Fruit fly (Drosophila melanogaster) whole organism, embryonic: ENCODE data around the gene CG33631.

Experiments
- Blimp-1 ChIP-seq: fragments of 200-800 bp; sonication (Bioruptor generic); optimal IDR thresholded peaks from 3 replicates; lab custom pipeline; 2018; ENCODE audit warnings: missing biosample characterization, missing genetic modification characterization, mild to moderate bottlenecking, moderate library complexity, missing genetic modification reagents
- CG10274 ChIP-seq: fragments of 200-800 bp; sonication (Bioruptor generic); optimal IDR thresholded peaks from 3 replicates; lab custom pipeline; 2017; ENCODE audit warnings: missing biosample characterization, mild to moderate bottlenecking, missing genetic modification characterization
- CG10543 ChIP-seq: fragments of 200-800 bp; sonication (Bioruptor generic); optimal IDR thresholded peaks from 3 replicates; lab custom pipeline; 2017; ENCODE audit warnings: missing biosample characterization, mild to moderate bottlenecking, missing genetic modification characterization, moderate library complexity
- CG11560 ChIP-seq: fragments of 200-800 bp; sonication (Bioruptor generic); IDR thresholded peaks from 3 replicates; pipeline ENCODE4 v1.3.6; 2022; ENCODE audit warnings: missing biosample characterization, missing genetic modification characterization
- CG12299 ChIP-seq: fragments of 200-800 bp; sonication (Bioruptor generic); optimal IDR thresholded peaks from 2 replicates; lab custom pipeline; 2018; ENCODE audit warnings: missing biosample characterization, mild to moderate bottlenecking, missing genetic modification characterization
- CG12659 ChIP-seq: fragments of 200-800 bp; sonication (Bioruptor generic); optimal IDR thresholded peaks from 3 replicates; lab custom pipeline; 2017; ENCODE audit warnings: mild to moderate bottlenecking, missing biosample characterization, missing genetic modification reagents, missing genetic modification characterization
- CG12942 ChIP-seq: fragments of 200-800 bp; sonication (Bioruptor generic); optimal IDR thresholded peaks from 3 replicates; lab custom pipeline; 2016; ENCODE audit warnings: missing biosample characterization, missing genetic modification characterization
- CG13424 ChIP-seq: fragments of 200-800 bp; sonication (Bioruptor generic); optimal IDR thresholded peaks from 2 replicates; lab custom pipeline; 2019; ENCODE audit warnings: missing biosample characterization, mild to moderate bottlenecking, missing genetic modification characterization, moderate library complexity
- CG14441 ChIP-seq: fragments of 200-800 bp; sonication (Bioruptor generic); IDR thresholded peaks from 2 replicates; pipeline ENCODE4 v1.3.6; 2022; ENCODE audit warnings: missing biosample characterization, missing genetic modification characterization
- CG14965 ChIP-seq: fragments of 200-800 bp; sonication (Bioruptor generic); optimal IDR thresholded peaks from 2 replicates; lab custom pipeline; 2016; ENCODE audit warnings: missing biosample characterization, missing genetic modification characterization, borderline replicate concordance
- CG17361 ChIP-seq: fragments of 200-800 bp; sonication (Bioruptor generic); IDR thresholded peaks from 3 replicates; pipeline ENCODE4 v1.3.6; 2022; ENCODE audit warnings: missing biosample characterization, missing genetic modification characterization
- CG18764 ChIP-seq: fragments of 200-800 bp; sonication (Bioruptor generic); optimal IDR thresholded peaks from 3 replicates; lab custom pipeline; 2016; ENCODE audit warnings: missing biosample characterization, missing genetic modification characterization
- CG2202 ChIP-seq: fragments of 200-800 bp; sonication (Bioruptor generic); optimal IDR thresholded peaks from 2 replicates; lab custom pipeline; 2018; ENCODE audit warnings: missing biosample characterization, mild to moderate bottlenecking, missing genetic modification characterization
- CG2875 ChIP-seq: fragments of 200-800 bp; sonication (Bioruptor generic); optimal IDR thresholded peaks from 2 replicates; lab custom pipeline; 2017; ENCODE audit warnings: missing biosample characterization, mild to moderate bottlenecking, missing genetic modification characterization, missing genetic modification reagents
- CG3838 ChIP-seq: fragments of 200-800 bp; sonication (Bioruptor generic); optimal IDR thresholded peaks from 3 replicates; lab custom pipeline; 2016; ENCODE audit warnings: missing biosample characterization, missing genetic modification characterization
- CG4328 ChIP-seq: fragments of 200-800 bp; sonication (Bioruptor generic); optimal IDR thresholded peaks from 3 replicates; lab custom pipeline; 2017; ENCODE audit warnings: missing biosample characterization, missing genetic modification reagents, missing genetic modification characterization
- CG4854 ChIP-seq: fragments of 200-800 bp; sonication (Bioruptor generic); optimal IDR thresholded peaks from 2 replicates; lab custom pipeline; 2016; ENCODE audit warnings: missing biosample characterization, missing genetic modification characterization, inconsistent platforms
- CG7556 ChIP-seq: fragments of 200-800 bp; sonication (Bioruptor generic); optimal IDR thresholded peaks from 2 replicates; lab custom pipeline; 2017; ENCODE audit warnings: missing biosample characterization, mild to moderate bottlenecking, missing genetic modification characterization
- CG7963 ChIP-seq: fragments of 200-800 bp; sonication (Bioruptor generic); IDR thresholded peaks from 3 replicates; pipeline ENCODE4 v1.3.6; 2022; ENCODE audit warnings: missing biosample characterization, missing genetic modification characterization; ENCODE audit not compliant: partially characterized antibody
- CG8478 ChIP-seq: fragments of >200 bp; optimal IDR thresholded peaks from 2 replicates; lab custom pipeline; 2018
- CG9876 ChIP-seq: fragments of 200-800 bp; sonication (Bioruptor generic); optimal IDR thresholded peaks from 2 replicates; lab custom pipeline; 2016; ENCODE audit warnings: missing biosample characterization, missing genetic modification characterization
- D ChIP-seq, 2 experiments: fragments of 200-800 bp in 1 of 2; fragments of >200 bp in 1 of 2; sonication (Bioruptor generic) in 1 of 2; optimal IDR thresholded peaks; 2 replicates in 1 of 2; 3 replicates in 1 of 2; lab custom pipeline; 2017; ENCODE audit warnings: mild to moderate bottlenecking in 1 of 2, missing biosample characterization in 1 of 2, missing genetic modification characterization in 1 of 2, missing genetic modification reagents in 1 of 2
- Dll ChIP-seq: fragments of 200-800 bp; sonication (Bioruptor generic); IDR thresholded peaks from 4 replicates; pipeline ENCODE4 v1.3.6; 2022; ENCODE audit warnings: missing biosample characterization, missing genetic modification characterization; ENCODE audit not compliant: partially characterized antibody
- Eip74EF ChIP-seq, 2 experiments: fragments of 200-800 bp in 1 of 2; fragments of >200 bp in 1 of 2; sonication (Bioruptor generic) in 1 of 2; optimal IDR thresholded peaks; 2 replicates each; lab custom pipeline; 2017 to 2019; ENCODE audit warnings: missing biosample characterization in 2 of 2, missing genetic modification characterization in 2 of 2, mild to moderate bottlenecking in 1 of 2, moderate library complexity in 1 of 2
- Max ChIP-seq: fragments of 200-800 bp; sonication (Bioruptor generic); optimal IDR thresholded peaks from 2 replicates; lab custom pipeline; 2016; ENCODE audit warnings: missing biosample characterization, mild to moderate bottlenecking, missing genetic modification characterization
- Ravus ChIP-seq: fragments of 200-800 bp; sonication (Bioruptor generic); IDR thresholded peaks from 2 replicates; pipeline ENCODE4 v1.3.6; 2022; ENCODE audit warnings: missing biosample characterization, missing genetic modification characterization
- Scr ChIP-seq: fragments of 200-800 bp; sonication (Bioruptor generic); IDR thresholded peaks from 2 replicates; pipeline ENCODE4 v1.3.6; 2022; ENCODE audit warnings: missing biosample characterization, missing genetic modification characterization; ENCODE audit not compliant: partially characterized antibody
- Side ChIP-seq: fragments of 200-800 bp; sonication (Bioruptor generic); optimal IDR thresholded peaks from 2 replicates; lab custom pipeline; 2016; ENCODE audit warnings: missing biosample characterization, missing genetic modification characterization
- Xrp1 ChIP-seq: fragments of 200-800 bp; sonication (Bioruptor generic); IDR thresholded peaks from 2 replicates; pipeline ENCODE4 v1.3.6; 2022; ENCODE audit warnings: missing biosample characterization, missing genetic modification characterization
- bsh ChIP-seq, 2 experiments: fragments of 200-800 bp; sonication (Bioruptor generic); optimal IDR thresholded peaks; 2 replicates each; lab custom pipeline; 2017 to 2018; ENCODE audit warnings: mild to moderate bottlenecking in 2 of 2, missing biosample characterization in 2 of 2, missing genetic modification characterization in 2 of 2, moderate library complexity in 1 of 2
- cas ChIP-seq: fragments of 200-800 bp; sonication (Bioruptor generic); IDR thresholded peaks from 2 replicates; pipeline ENCODE4 v1.3.6; 2022; ENCODE audit warnings: missing biosample characterization, missing genetic modification characterization
- chif ChIP-seq, 2 experiments: fragments of 200-800 bp; sonication (Bioruptor generic); optimal IDR thresholded peaks; 3 replicates each; lab custom pipeline; 2016; ENCODE audit warnings: missing biosample characterization in 2 of 2, missing genetic modification characterization in 2 of 2
- corto ChIP-seq: fragments of 200-800 bp; sonication (Bioruptor generic); optimal IDR thresholded peaks from 2 replicates; lab custom pipeline; 2016; ENCODE audit warnings: missing biosample characterization, mild to moderate bottlenecking, missing genetic modification characterization, moderate library complexity
- dmrt11E ChIP-seq: fragments of 200-800 bp; sonication (Bioruptor generic); optimal IDR thresholded peaks from 3 replicates; lab custom pipeline; 2018; ENCODE audit warnings: missing biosample characterization, mild to moderate bottlenecking, missing genetic modification characterization, moderate library complexity
- dmrt99B ChIP-seq: fragments of 200-800 bp; sonication (Bioruptor generic); optimal IDR thresholded peaks from 2 replicates; lab custom pipeline; 2018; ENCODE audit warnings: missing biosample characterization, mild to moderate bottlenecking, missing genetic modification characterization, moderate library complexity
- eve ChIP-seq, 2 experiments: fragments of >200 bp; optimal IDR thresholded peaks; 2 replicates each; lab custom pipeline; 2017; ENCODE audit warnings: missing biosample characterization in 2 of 2, missing genetic modification characterization in 2 of 2
- fu2 ChIP-seq: fragments of 200-800 bp; sonication (Bioruptor generic); optimal IDR thresholded peaks from 2 replicates; lab custom pipeline; 2016; ENCODE audit warnings: missing biosample characterization, missing genetic modification characterization
- ham ChIP-seq: fragments of 200-800 bp; sonication (Bioruptor generic); IDR thresholded peaks from 2 replicates; pipeline ENCODE4 v1.3.6; 2022; ENCODE audit warnings: missing biosample characterization, missing genetic modification characterization
- hkb ChIP-seq, 2 experiments: fragments of 200-800 bp in 1 of 2; fragments of >200 bp in 1 of 2; sonication (Bioruptor generic) in 1 of 2; IDR thresholded peaks in 1 of 2; optimal IDR thresholded peaks in 1 of 2; 2 replicates each; pipeline versions ENCODE4 v1.3.6 to Lab custom; 2017 to 2022; ENCODE audit warnings: missing biosample characterization in 1 of 2, missing genetic modification characterization in 1 of 2
- mirr ChIP-seq: fragments of 200-800 bp; sonication (Bioruptor generic); optimal IDR thresholded peaks from 3 replicates; lab custom pipeline; 2018; ENCODE audit warnings: missing biosample characterization, mild to moderate bottlenecking, missing genetic modification characterization
- nmo ChIP-seq: fragments of 200-800 bp; sonication (Bioruptor generic); optimal IDR thresholded peaks from 2 replicates; lab custom pipeline; 2018; ENCODE audit warnings: missing biosample characterization, mild to moderate bottlenecking, missing genetic modification characterization, moderate library complexity
- phol ChIP-seq: fragments of 200-800 bp; sonication (Bioruptor generic); optimal IDR thresholded peaks from 3 replicates; lab custom pipeline; 2018; ENCODE audit warnings: missing biosample characterization, mild to moderate bottlenecking, missing genetic modification characterization, moderate library complexity
- pros ChIP-seq: fragments of 200-800 bp; sonication (Bioruptor generic); optimal IDR thresholded peaks from 3 replicates; lab custom pipeline; 2019; ENCODE audit warnings: missing biosample characterization, mild to moderate bottlenecking, missing genetic modification characterization, moderate library complexity
- sc ChIP-seq, 3 experiments: fragments of >200 bp in 2 of 3; fragments of 200-800 bp in 1 of 3; sonication (Bioruptor generic) in 1 of 3; optimal IDR thresholded peaks; 2 replicates in 2 of 3; 3 replicates in 1 of 3; lab custom pipeline; 2017; ENCODE audit warnings: mild to moderate bottlenecking in 1 of 3, missing biosample characterization in 1 of 3, missing genetic modification characterization in 1 of 3, missing genetic modification reagents in 1 of 3
- sna ChIP-seq: fragments of 200-800 bp; sonication (Bioruptor generic); IDR thresholded peaks from 2 replicates; pipeline ENCODE4 v1.3.6; 2022; ENCODE audit warnings: missing biosample characterization, missing genetic modification characterization; ENCODE audit not compliant: partially characterized antibody
- sug ChIP-seq: fragments of 200-800 bp; optimal IDR thresholded peaks from 2 replicates; lab custom pipeline; 2019; ENCODE audit warnings: missing biosample characterization, mild to moderate bottlenecking, missing genetic modification characterization, moderate library complexity
- toy ChIP-seq: fragments of 200-800 bp; sonication (Bioruptor generic); IDR thresholded peaks from 2 replicates; pipeline ENCODE4 v1.3.6; 2022; ENCODE audit warnings: missing biosample characterization, missing genetic modification characterization

Gene CG33631

dm6 chr3R:10032951-10033720, 30.7 kb upstream of the CG33631 start (continued):
- TF ChIP-seq Side (GFP tag; lab: Kevin White, UChicago) = no peak
- TF ChIP-seq bsh (GFP tag; optimal IDR thresholded peaks at IDR 0.05; lab: Kevin White, UChicago) = peak in 1 of 2 experiments; percentile 17
- TF ChIP-seq dmrt99B (tag; lab: Kevin White, UChicago) = peak; percentile 20
- peak; percentile 13 for TF ChIP-seq CG7556 (GFP tag; lab: Kevin White, UChicago)
- peak; percentile 11 for TF ChIP-seq CG2875 (GFP tag; lab: Kevin White, UChicago)
- TF ChIP-seq Scr (GFP tag; lab: Robert Waterston, UW) = no peak
- no peak for TF ChIP-seq Xrp1 (GFP tag; lab: Robert Waterston, UW)
- TF ChIP-seq toy (GFP tag; lab: Robert Waterston, UW) = no peak
- no peak for TF ChIP-seq CG10274
- TF ChIP-seq CG14441 = no peak
- no peak for TF ChIP-seq CG12299 (tag; lab: Kevin White, UChicago)
- TF ChIP-seq Dll = no peak
- no peak for TF ChIP-seq CG2202 (tag; lab: Kevin White, UChicago)
- TF ChIP-seq D (optimal IDR thresholded peaks at IDR 0.05; lab: Kevin White, UChicago) = no peak
- TF ChIP-seq D (GFP tag; optimal IDR thresholded peaks at IDR 0.05; lab: Kevin White, UChicago) = no peak
- no peak for TF ChIP-seq mirr
- TF ChIP-seq CG8478 (lab: Kevin White, UChicago) = no peak
- no peak for TF ChIP-seq Max
- TF ChIP-seq ham (GFP tag; lab: Robert Waterston, UW) = no peak
- TF ChIP-seq sc (optimal IDR thresholded peaks at IDR 0.05; lab: Kevin White, UChicago) = no peak
- TF ChIP-seq sc (GFP tag; optimal IDR thresholded peaks at IDR 0.05; lab: Kevin White, UChicago) = no peak
- TF ChIP-seq hkb (optimal IDR thresholded peaks at IDR 0.05; lab: Kevin White, UChicago) = no peak
- TF ChIP-seq hkb (GFP tag; IDR thresholded peaks at IDR 0.05; lab: Robert Waterston, UW) = no peak
- TF ChIP-seq dmrt11E (tag; lab: Kevin White, UChicago) = no peak
- no peak for TF ChIP-seq CG4854
- TF ChIP-seq pros (GFP tag; lab: Kevin White, UChicago) = no peak
- TF ChIP-seq cas = no peak
- TF ChIP-seq phol (tag; lab: Kevin White, UChicago) = peak; percentile 24
- TF ChIP-seq CG18764 (GFP tag; lab: Kevin White, UChicago) = no peak
- TF ChIP-seq CG17361 (GFP tag; lab: Robert Waterston, UW) = 0 out of 3 replicates have a peak, but pooled peaks have one; percentile 37
- peak; percentile 11 for TF ChIP-seq CG12659
- no peak for TF ChIP-seq sug
- TF ChIP-seq Eip74EF (GFP tag; optimal IDR thresholded peaks at IDR 0.05; lab: Kevin White, UChicago) = no peak
- no peak for TF ChIP-seq CG14965 (GFP tag; lab: Kevin White, UChicago)
- peak; percentile 6 for TF ChIP-seq CG13424 (tag; lab: Kevin White, UChicago)
- no peak for TF ChIP-seq CG12942
- TF ChIP-seq CG11560 (tag; lab: Robert Waterston, UW) = no peak
- no peak for TF ChIP-seq CG3838 (GFP tag; lab: Kevin White, UChicago)
- no peak for TF ChIP-seq chif (GFP tag; optimal IDR thresholded peaks at IDR 0.05; lab: Kevin White, UChicago)
- TF ChIP-seq CG7963 (GFP tag; lab: Robert Waterston, UW) = no peak
- TF ChIP-seq eve (GFP tag; optimal IDR thresholded peaks at IDR 0.05; lab: Kevin White, UChicago) = peak in 1 of 2 experiments; percentile 69
- no peak for TF ChIP-seq CG10543 (GFP tag; lab: Kevin White, UChicago)
- peak; percentile 44 for TF ChIP-seq nmo (GFP tag; lab: Kevin White, UChicago)
- TF ChIP-seq CG9876 (GFP tag; lab: Kevin White, UChicago) = no peak
- TF ChIP-seq Ravus (GFP tag; lab: Robert Waterston, UW) = no peak
- TF ChIP-seq corto = no peak
- no peak for TF ChIP-seq sna (GFP tag; lab: Robert Waterston, UW)
- no peak for TF ChIP-seq Blimp-1 (GFP tag; lab: Kevin White, UChicago)
- TF ChIP-seq CG4328 = no peak
- no peak for TF ChIP-seq fu2 (GFP tag; lab: Kevin White, UChicago)
